Worm (Caenorhabditis elegans): ENCODE data around the gene C39B10.3.

Gene C39B10.3

DNA sequence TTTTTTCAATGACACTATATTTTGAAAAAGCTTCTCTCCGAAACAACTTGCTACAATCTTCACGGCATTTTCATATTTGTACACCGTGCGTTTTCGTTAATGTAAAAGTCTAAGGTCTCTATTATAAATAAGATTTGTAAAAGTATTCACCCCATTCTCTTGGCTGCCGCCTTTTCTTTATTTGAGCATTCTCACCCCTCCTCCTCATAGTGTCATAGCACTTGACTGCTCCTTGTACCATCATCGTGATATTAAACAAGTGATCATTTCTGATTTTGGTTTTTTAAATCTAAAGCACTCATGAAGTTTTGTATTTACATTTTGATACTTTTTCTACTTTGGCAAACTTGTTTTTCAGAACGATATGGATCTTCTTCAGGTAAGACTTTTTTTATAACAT is 37.1 kb upstream of the C39B10.3 start, which contains the start of gene ZC504.1:
ZC504.1 (plus strand) TSS at position 301 of the 400 bp plus-strand sequence.
- TF ChIP-seq hnd-1 (tag; optimal IDR thresholded peaks at IDR 0.05) (no peak), sea-1 (GFP tag; conservative IDR thresholded peaks at IDR 0.05) (no peak), flt-1 (GFP tag; IDR thresholded peaks at IDR 0.05) (no peak), ets-7 (tag; optimal IDR thresholded peaks at IDR 0.05) (no peak), tbx-37 (GFP tag; conservative IDR thresholded peaks at IDR 0.05) (no peak), B0310.2 (tag; optimal IDR thresholded peaks at IDR 0.05) (no peak), ama-1 (optimal IDR thresholded peaks at IDR 0.05) (no peak), F13C5.2 (tag; optimal IDR thresholded peaks at IDR 0.05) (no peak), tbx-11 (GFP tag; IDR thresholded peaks at IDR 0.05) (no peak), hmg-4 (GFP tag; optimal IDR thresholded peaks at IDR 0.05) (no peak), aly-1 (tag; optimal IDR thresholded peaks at IDR 0.05) (no peak), ceh-13 (GFP tag; optimal IDR thresholded peaks at IDR 0.05) (no peak), tra-4 (tag; optimal IDR thresholded peaks at IDR 0.05) (no peak), pes-1 (GFP tag; IDR thresholded peaks at IDR 0.05) (no peak), scrt-1 (GFP tag; IDR thresholded peaks at IDR 0.05) (no peak), ceh-36 (tag; optimal IDR thresholded peaks at IDR 0.05) (no peak), hmbx-1 (tag; optimal IDR thresholded peaks at IDR 0.05) (no peak)

DNA sequence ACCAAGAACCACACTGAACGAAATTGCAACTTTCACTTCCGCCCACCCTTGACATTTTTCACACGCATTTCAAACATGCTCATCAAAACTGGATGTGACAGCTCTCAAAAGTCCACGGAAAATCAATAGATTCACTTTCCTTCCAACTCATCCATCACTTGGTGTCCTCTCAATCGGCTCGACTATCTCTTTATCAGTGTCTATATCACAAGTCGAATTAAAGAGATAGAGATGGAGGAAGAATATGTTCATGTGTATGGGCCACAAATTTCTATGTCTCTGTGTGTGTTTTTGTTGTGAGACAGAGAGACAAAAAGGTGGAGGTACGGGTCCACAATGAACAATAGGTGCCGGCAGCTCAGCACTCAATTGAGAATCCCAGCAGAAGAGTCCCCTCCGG is 33.4 kb upstream of the C39B10.3 start:
- TF ChIP-seq hnd-1 (tag; optimal IDR thresholded peaks at IDR 0.05) = no peak
- TF ChIP-seq hmg-4 (GFP tag; optimal IDR thresholded peaks at IDR 0.05) = no peak
- TF ChIP-seq tbx-11 (GFP tag; IDR thresholded peaks at IDR 0.05) = no peak
- TF ChIP-seq ceh-36 (tag; optimal IDR thresholded peaks at IDR 0.05) = no peak
- no peak for TF ChIP-seq hmbx-1 (tag; optimal IDR thresholded peaks at IDR 0.05)
- no peak for TF ChIP-seq flt-1 (GFP tag; IDR thresholded peaks at IDR 0.05)
- TF ChIP-seq aly-1 (tag; optimal IDR thresholded peaks at IDR 0.05) = no peak
- TF ChIP-seq ama-1 (optimal IDR thresholded peaks at IDR 0.05) = no peak
- no peak for TF ChIP-seq pes-1 (GFP tag; IDR thresholded peaks at IDR 0.05)
- TF ChIP-seq B0310.2 (tag; optimal IDR thresholded peaks at IDR 0.05) = no peak
- TF ChIP-seq ceh-13 (GFP tag; optimal IDR thresholded peaks at IDR 0.05) = no peak
- TF ChIP-seq ets-7 (tag; optimal IDR thresholded peaks at IDR 0.05) = no peak
- no peak for TF ChIP-seq tbx-37 (GFP tag; conservative IDR thresholded peaks at IDR 0.05)
- no peak for TF ChIP-seq tra-4 (tag; optimal IDR thresholded peaks at IDR 0.05)
- TF ChIP-seq sea-1 (GFP tag; conservative IDR thresholded peaks at IDR 0.05) = no peak

DNA sequence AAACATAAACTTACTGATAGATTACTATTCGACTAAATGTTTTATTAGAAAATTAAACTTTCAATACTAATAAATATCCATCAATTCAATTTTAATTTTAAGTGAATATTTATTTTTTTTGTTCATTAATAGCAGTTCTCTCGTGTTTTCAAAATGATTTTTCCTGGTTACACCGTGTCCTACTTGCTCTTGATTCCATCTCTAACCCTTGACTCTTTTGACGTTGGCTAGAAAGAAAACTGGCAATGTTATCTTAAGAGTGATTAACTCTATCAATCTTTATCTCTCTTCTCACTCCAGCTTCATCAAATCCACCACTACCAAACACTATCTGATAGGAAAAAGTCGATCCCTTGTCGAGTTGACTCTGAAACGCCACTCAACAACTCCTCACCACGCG is 31.5 kb upstream of the C39B10.3 start, which contains the start of gene acr-8:
acr-8 (plus strand) TSS at position 301 of the 400 bp plus-strand sequence.
- TF ChIP-seq aly-1 (tag; optimal IDR thresholded peaks at IDR 0.05) (no peak), sea-1 (GFP tag; conservative IDR thresholded peaks at IDR 0.05) (no peak), pes-1 (GFP tag; IDR thresholded peaks at IDR 0.05) (no peak), hmg-4 (GFP tag; optimal IDR thresholded peaks at IDR 0.05) (no peak), ama-1 (optimal IDR thresholded peaks at IDR 0.05) (no peak), hnd-1 (tag; optimal IDR thresholded peaks at IDR 0.05) (no peak), tbx-11 (GFP tag; IDR thresholded peaks at IDR 0.05) (no peak), B0310.2 (tag; optimal IDR thresholded peaks at IDR 0.05) (no peak), ceh-13 (GFP tag; optimal IDR thresholded peaks at IDR 0.05) (no peak), F13C5.2 (tag; optimal IDR thresholded peaks at IDR 0.05) (no peak), ets-7 (tag; optimal IDR thresholded peaks at IDR 0.05) (no peak), tbx-37 (GFP tag; conservative IDR thresholded peaks at IDR 0.05) (no peak), hmbx-1 (tag; optimal IDR thresholded peaks at IDR 0.05) (no peak), tra-4 (tag; optimal IDR thresholded peaks at IDR 0.05) (no peak), ceh-36 (tag; optimal IDR thresholded peaks at IDR 0.05) (no peak), flt-1 (GFP tag; IDR thresholded peaks at IDR 0.05) (no peak), scrt-1 (GFP tag; IDR thresholded peaks at IDR 0.05) (no peak)

DNA sequence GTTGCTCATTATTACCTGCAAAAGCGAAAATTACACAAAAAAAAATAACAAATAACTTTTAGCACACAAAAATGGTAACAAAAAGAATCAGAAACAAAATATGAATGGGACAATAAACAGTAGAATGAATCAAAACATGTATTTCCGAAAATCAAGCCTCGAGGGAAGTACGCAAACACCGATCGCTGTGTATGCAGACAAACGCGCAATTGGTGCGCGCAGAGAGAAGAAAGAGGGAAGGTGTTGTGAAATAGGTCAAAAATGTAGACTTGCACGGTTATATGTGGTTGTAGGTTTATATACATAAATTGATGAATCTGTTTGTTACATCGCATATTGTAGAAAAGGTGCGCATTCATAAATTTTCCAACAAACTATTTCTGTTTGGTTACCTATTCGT is 24.2 kb upstream of the C39B10.3 start, which contains the start of gene cdk-11.2:
cdk-11.2 (minus strand) TSS at position 23 of the 400 bp plus-strand sequence.
- TF ChIP-seq tra-4 (tag; optimal IDR thresholded peaks at IDR 0.05) (no peak), hmg-4 (GFP tag; optimal IDR thresholded peaks at IDR 0.05) (no peak), sea-1 (GFP tag; conservative IDR thresholded peaks at IDR 0.05) (no peak), aly-1 (tag; optimal IDR thresholded peaks at IDR 0.05) (no peak), F13C5.2 (tag; optimal IDR thresholded peaks at IDR 0.05) (peak; percentile 50), flt-1 (GFP tag; IDR thresholded peaks at IDR 0.05) (0 out of 2 replicates have a peak, but pooled peaks have one; percentile 14), ceh-36 (tag; optimal IDR thresholded peaks at IDR 0.05) (no peak)

DNA sequence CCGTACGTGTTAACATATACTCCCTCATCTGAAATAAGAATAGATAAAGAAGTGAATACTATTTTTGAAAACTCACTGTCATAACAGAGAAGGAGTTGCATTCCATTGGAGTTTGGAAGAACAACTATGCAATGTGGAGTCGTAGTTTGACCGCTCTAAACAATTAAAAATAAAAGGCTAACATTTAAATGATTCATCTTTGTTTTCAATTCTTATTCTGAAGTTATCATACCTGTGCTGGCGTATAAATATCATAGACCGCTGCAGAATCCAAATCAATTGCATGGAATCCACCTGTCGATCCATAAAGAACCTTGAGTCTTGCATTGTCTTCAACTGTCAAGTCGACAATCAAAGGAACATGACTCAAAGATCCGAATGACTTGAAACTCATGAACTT is 21.2 kb upstream of the C39B10.3 start:
- TF ChIP-seq sea-1 (GFP tag; conservative IDR thresholded peaks at IDR 0.05) (no peak), flt-1 (GFP tag; IDR thresholded peaks at IDR 0.05) (no peak), scrt-1 (GFP tag; IDR thresholded peaks at IDR 0.05) (no peak), aly-1 (tag; optimal IDR thresholded peaks at IDR 0.05) (no peak), tra-4 (tag; optimal IDR thresholded peaks at IDR 0.05) (no peak), hmbx-1 (tag; optimal IDR thresholded peaks at IDR 0.05) (no peak), tbx-37 (GFP tag; conservative IDR thresholded peaks at IDR 0.05) (no peak), ceh-36 (tag; optimal IDR thresholded peaks at IDR 0.05) (no peak), ets-7 (tag; optimal IDR thresholded peaks at IDR 0.05) (no peak), ceh-13 (GFP tag; optimal IDR thresholded peaks at IDR 0.05) (no peak), hmg-4 (GFP tag; optimal IDR thresholded peaks at IDR 0.05) (no peak), ama-1 (optimal IDR thresholded peaks at IDR 0.05) (no peak), pes-1 (GFP tag; IDR thresholded peaks at IDR 0.05) (no peak), F13C5.2 (tag; optimal IDR thresholded peaks at IDR 0.05) (no peak), hnd-1 (tag; optimal IDR thresholded peaks at IDR 0.05) (no peak), tbx-11 (GFP tag; IDR thresholded peaks at IDR 0.05) (no peak), B0310.2 (tag; optimal IDR thresholded peaks at IDR 0.05) (no peak)

DNA sequence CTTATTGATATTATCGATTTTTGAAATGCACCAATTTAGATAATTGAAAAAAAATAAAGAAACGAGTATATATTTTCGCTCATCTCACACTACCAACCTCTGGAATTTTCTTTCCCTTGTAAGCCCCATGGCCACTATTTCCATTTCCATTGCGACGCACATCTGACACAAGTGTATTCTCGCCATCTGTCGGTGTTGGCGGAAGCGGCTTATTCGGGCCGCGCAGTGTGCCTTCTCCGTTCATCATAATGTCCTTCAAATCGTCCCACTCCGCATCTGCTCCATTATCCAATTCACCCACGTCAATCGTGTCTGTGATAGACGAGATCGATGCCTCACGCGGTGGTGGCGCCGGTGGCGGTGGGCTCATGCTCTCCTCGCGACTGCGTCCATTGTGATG is 19.2 kb upstream of the C39B10.3 start:
- TF ChIP-seq flt-1 (GFP tag; IDR thresholded peaks at IDR 0.05) (no peak), sea-1 (GFP tag; conservative IDR thresholded peaks at IDR 0.05) (0 out of 2 replicates have a peak, but pooled peaks have one; percentile 47), scrt-1 (GFP tag; IDR thresholded peaks at IDR 0.05) (no peak)

DNA sequence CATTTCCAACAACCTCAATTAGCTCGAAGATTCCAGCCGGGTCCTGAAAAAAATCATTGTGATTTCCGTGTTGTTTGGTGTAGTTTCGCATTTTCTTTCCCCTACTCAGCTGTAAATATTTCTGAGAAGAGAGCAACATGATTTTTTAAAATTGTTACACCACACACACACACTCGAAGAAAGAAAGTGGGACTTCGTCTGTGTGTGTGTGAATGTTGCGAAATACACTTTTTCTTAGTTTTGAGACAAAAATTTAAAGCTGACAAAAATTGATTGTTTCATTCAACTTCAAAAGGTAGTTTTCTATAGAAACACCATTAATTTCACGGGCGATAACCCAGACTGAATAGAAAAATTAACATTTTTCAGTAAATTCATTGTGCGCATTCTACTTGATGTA is 15.8 kb upstream of the C39B10.3 start:
- no peak for TF ChIP-seq ets-7 (tag; optimal IDR thresholded peaks at IDR 0.05)
- no peak for TF ChIP-seq hmbx-1 (tag; optimal IDR thresholded peaks at IDR 0.05)
- no peak for TF ChIP-seq scrt-1 (GFP tag; IDR thresholded peaks at IDR 0.05)
- TF ChIP-seq sea-1 (GFP tag; conservative IDR thresholded peaks at IDR 0.05) = no peak
- TF ChIP-seq flt-1 (GFP tag; IDR thresholded peaks at IDR 0.05) = no peak
- TF ChIP-seq ama-1 (optimal IDR thresholded peaks at IDR 0.05) = no peak
- no peak for TF ChIP-seq B0310.2 (tag; optimal IDR thresholded peaks at IDR 0.05)
- no peak for TF ChIP-seq hmg-4 (GFP tag; optimal IDR thresholded peaks at IDR 0.05)
- no peak for TF ChIP-seq aly-1 (tag; optimal IDR thresholded peaks at IDR 0.05)
- no peak for TF ChIP-seq ceh-13 (GFP tag; optimal IDR thresholded peaks at IDR 0.05)
- TF ChIP-seq tbx-37 (GFP tag; conservative IDR thresholded peaks at IDR 0.05) = no peak
